Worm (Caenorhabditis elegans) whole organism, L2 larva: Measurements from ENCODE around the gene cdka-1.

ENCODE experiments used
- C34F6.9 ChIP-seq: fragments of 150-350 bp; optimal IDR thresholded peaks from 2 replicates; lab custom pipeline; 2014; ENCODE audit warnings: missing biosample characterization, missing genetic modification characterization
- R02D3.7 ChIP-seq: fragments of 150-350 bp; optimal IDR thresholded peaks from 2 replicates; lab custom pipeline; 2014; ENCODE audit warnings: missing biosample characterization, missing genetic modification characterization
- ZK546.5 ChIP-seq: sonication (generic microtip); optimal IDR thresholded peaks from 2 replicates; lab custom pipeline; 2017; ENCODE audit warnings: missing biosample characterization, missing genetic modification characterization
- alr-1 ChIP-seq: fragments of 150-350 bp; optimal IDR thresholded peaks from 2 replicates; lab custom pipeline; 2014; ENCODE audit warnings: missing biosample characterization, missing genetic modification characterization
- ama-1 ChIP-seq: fragments of 150-350 bp; optimal IDR thresholded peaks from 2 replicates; lab custom pipeline; 2018; ENCODE audit warnings: inconsistent platforms
- ceh-16 ChIP-seq: fragments of 150-350 bp; optimal IDR thresholded peaks from 2 replicates; lab custom pipeline; 2014; ENCODE audit warnings: missing biosample characterization, missing genetic modification characterization
- ceh-82 ChIP-seq: fragments of 150-350 bp; optimal IDR thresholded peaks from 2 replicates; lab custom pipeline; 2014; ENCODE audit warnings: missing biosample characterization, missing genetic modification characterization
- crh-2 ChIP-seq: sonication (generic microtip); optimal IDR thresholded peaks from 2 replicates; lab custom pipeline; 2017; ENCODE audit warnings: missing biosample characterization, missing genetic modification characterization
- dmd-4 ChIP-seq: sonication (generic microtip); optimal IDR thresholded peaks from 2 replicates; lab custom pipeline; 2017; ENCODE audit warnings: missing biosample characterization, missing genetic modification characterization
- elt-3 ChIP-seq: sonication (generic microtip); optimal IDR thresholded peaks from 2 replicates; lab custom pipeline; 2017; ENCODE audit warnings: missing biosample characterization, missing genetic modification characterization
- lin-11 ChIP-seq: fragments of 150-350 bp; sonication (generic microtip); optimal IDR thresholded peaks from 2 replicates; lab custom pipeline; 2014; ENCODE audit warnings: missing biosample characterization, missing genetic modification characterization, inconsistent platforms, mixed read lengths
- lsy-2 ChIP-seq, 2 experiments: fragments of 150-350 bp in 1 of 2; sonication (generic microtip) in 1 of 2; optimal IDR thresholded peaks; 2 replicates each; lab custom pipeline; 2014 to 2017; ENCODE audit warnings: missing biosample characterization in 2 of 2, missing genetic modification characterization in 2 of 2
- mab-5 ChIP-seq: fragments of 150-350 bp; optimal IDR thresholded peaks from 2 replicates; lab custom pipeline; 2014; ENCODE audit warnings: missing biosample characterization, missing genetic modification characterization
- mbf-1 ChIP-seq: sonication (generic microtip); optimal IDR thresholded peaks from 2 replicates; lab custom pipeline; 2017; ENCODE audit warnings: missing biosample characterization, missing genetic modification characterization
- nhr-11 ChIP-seq: fragments of 150-350 bp; optimal IDR thresholded peaks from 2 replicates; lab custom pipeline; 2014; ENCODE audit warnings: missing biosample characterization, missing genetic modification characterization
- nhr-12 ChIP-seq: fragments of 150-350 bp; optimal IDR thresholded peaks from 2 replicates; lab custom pipeline; 2014; ENCODE audit warnings: missing biosample characterization, missing genetic modification characterization
- nhr-129 ChIP-seq: fragments of 150-350 bp; optimal IDR thresholded peaks from 2 replicates; lab custom pipeline; 2014; ENCODE audit warnings: missing biosample characterization, missing genetic modification characterization
- nhr-21 ChIP-seq: fragments of 150-350 bp; optimal IDR thresholded peaks from 2 replicates; lab custom pipeline; 2014; ENCODE audit warnings: missing biosample characterization, missing genetic modification characterization
- nhr-25 ChIP-seq: fragments of 150-350 bp; sonication (generic microtip); optimal IDR thresholded peaks from 3 replicates; lab custom pipeline; 2014; ENCODE audit warnings: missing biosample characterization, missing genetic modification characterization
- nhr-77 ChIP-seq: fragments of 150-350 bp; optimal IDR thresholded peaks from 2 replicates; lab custom pipeline; 2014; ENCODE audit warnings: missing biosample characterization, missing genetic modification characterization
- skn-1 ChIP-seq: sonication (generic microtip); optimal IDR thresholded peaks from 2 replicates; lab custom pipeline; 2017; ENCODE audit warnings: missing biosample characterization, missing genetic modification characterization
- unc-55 ChIP-seq: fragments of 150-350 bp; sonication (generic microtip); optimal IDR thresholded peaks from 3 replicates; lab custom pipeline; 2014; ENCODE audit warnings: missing biosample characterization, missing genetic modification reagents, missing genetic modification characterization
- ztf-11 ChIP-seq: sonication (generic microtip); optimal IDR thresholded peaks from 2 replicates; lab custom pipeline; 2017; ENCODE audit warnings: missing biosample characterization, missing genetic modification characterization

cdka-1 gene

ce11 chrIII:4703932-4704454 is 45.4 kb downstream of the cdka-1 start, which contains the start of the genes clp-2 and mrpl-16:
TSS of gene clp-2 (minus strand) at chrIII:4704025.
TSS of gene mrpl-16 (plus strand) at chrIII:4704404.
- TF ChIP-seq crh-2 (tag; lab: Kevin White, UChicago), result peak; percentile 12
- no peak for TF ChIP-seq R02D3.7 (tag; lab: Kevin White, UChicago)
- peak; percentile 59 for TF ChIP-seq unc-55
- no peak for TF ChIP-seq nhr-11 (tag; lab: Kevin White, UChicago)
- peak in 1 of 2 experiments; percentile 59 for TF ChIP-seq lsy-2 (tag; optimal IDR thresholded peaks at IDR 0.05; lab: Kevin White, UChicago)
- no peak for TF ChIP-seq nhr-12 (tag; lab: Kevin White, UChicago)
- peak; percentile 58 for TF ChIP-seq C34F6.9 (tag; lab: Kevin White, UChicago)
- TF ChIP-seq nhr-129 (tag; lab: Kevin White, UChicago), result no peak
- TF ChIP-seq ceh-16 (tag; lab: Kevin White, UChicago), result no peak
- TF ChIP-seq ZK546.5 (tag; lab: Kevin White, UChicago), result no peak
- no peak for TF ChIP-seq skn-1 (tag; lab: Kevin White, UChicago)
- TF ChIP-seq nhr-21 (tag; lab: Kevin White, UChicago), result no peak
- TF ChIP-seq mbf-1, result no peak

- TF ChIP-seq lin-11 (tag; lab: Kevin White, UChicago), result no peak
- TF ChIP-seq ceh-82 (tag; lab: Kevin White, UChicago), result no peak
- no peak for TF ChIP-seq mab-5 (tag; lab: Kevin White, UChicago)
- TF ChIP-seq ama-1 (lab: Kevin White, UChicago), result no peak
- TF ChIP-seq nhr-77 (tag; lab: Kevin White, UChicago), result no peak
- TF ChIP-seq alr-1 (tag; lab: Kevin White, UChicago), result no peak
- no peak for TF ChIP-seq ZK546.5 (tag; lab: Kevin White, UChicago)
- no peak for TF ChIP-seq nhr-25 (tag; lab: Kevin White, UChicago)
- TF ChIP-seq nhr-12 (tag; lab: Kevin White, UChicago), result no peak
Observed at ce11 chrIII:4705207-4705606, 46.6 kb downstream of the cdka-1 start, which contains the start of gene pgap-2. TSS of gene pgap-2 (plus strand) at chrIII:4705507.

DNA sequence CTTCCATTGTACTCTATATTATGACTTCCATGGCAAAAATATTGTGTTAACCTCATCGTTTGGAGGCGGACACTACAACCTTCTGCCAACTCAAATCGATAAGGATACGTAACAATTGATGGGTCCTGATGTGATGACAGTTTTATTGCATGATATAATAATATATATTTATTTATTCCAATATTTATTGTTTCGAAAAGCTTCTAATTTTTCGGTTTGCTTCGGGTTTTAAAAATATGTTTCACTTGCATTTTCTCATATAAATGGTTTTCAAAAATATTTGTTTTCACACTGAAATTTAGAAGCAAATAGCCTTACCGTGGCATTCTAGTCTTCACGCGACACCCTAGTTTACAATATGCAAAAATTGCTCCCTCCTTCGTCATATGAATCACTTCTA is 48.1 kb downstream of the cdka-1 start, which contains the start of gene T04A8.13:
Gene T04A8.13, plus strand, starts transcription at position 301 of the 400 bp plus-strand sequence.
- TF ChIP-seq elt-3 (tag; lab: Kevin White, UChicago) (no peak), dmd-4 (tag; lab: Kevin White, UChicago) (no peak)

- TF ChIP-seq unc-55 (peak; percentile 4), ztf-11 (tag; lab: Kevin White, UChicago) (no peak), skn-1 (tag; lab: Kevin White, UChicago) (no peak)
Observed at ce11 chrIII:4708909-4709308, 50.3 kb downstream of the cdka-1 start, which contains the start of gene T04A8.18. TSS of gene T04A8.18 (plus strand) at chrIII:4709209.
